Fruit fly (Drosophila melanogaster): ENCODE results near the gene CG32201.

The CG32201 gene

dm6 chr3L:18622422-18622739, 13.0 kb downstream of the CG32201 start, which contains the start of gene bora:
Gene bora, plus strand, starts transcription at chr3L:18622692.
- TF ChIP-seq usp (GFP tag; optimal IDR thresholded peaks at IDR 0.05), result no peak
- TF ChIP-seq pan (optimal IDR thresholded peaks at IDR 0.05), result no peak
- no peak for TF ChIP-seq Dll (optimal IDR thresholded peaks at IDR 0.05)
- no peak for TF ChIP-seq CG8478 (optimal IDR thresholded peaks at IDR 0.05)

dm6 chr3L:18625786-18626185, 16.4 kb downstream of the CG32201 start, which contains the start of gene MYPT-75D:
Gene MYPT-75D, plus strand, starts transcription at chr3L:18625959.
- TF ChIP-seq CG8478 (optimal IDR thresholded peaks at IDR 0.05) (no peak), EcR (GFP tag; optimal IDR thresholded peaks at IDR 0.05) (no peak), pan (optimal IDR thresholded peaks at IDR 0.05) (no peak), Dll (optimal IDR thresholded peaks at IDR 0.05) (no peak), usp (GFP tag; optimal IDR thresholded peaks at IDR 0.05) (no peak), psq (optimal IDR thresholded peaks at IDR 0.05) (no peak)

- no peak for TF ChIP-seq usp (GFP tag; optimal IDR thresholded peaks at IDR 0.05)
- no peak for TF ChIP-seq CG8478 (optimal IDR thresholded peaks at IDR 0.05)
- no peak for TF ChIP-seq EcR (GFP tag; optimal IDR thresholded peaks at IDR 0.05)
- TF ChIP-seq psq (optimal IDR thresholded peaks at IDR 0.05), result no peak
- no peak for TF ChIP-seq Dll (optimal IDR thresholded peaks at IDR 0.05)
- no peak for TF ChIP-seq pan (optimal IDR thresholded peaks at IDR 0.05)
Measured at dm6 chr3L:18626451-18627079, 17.1 kb downstream of the CG32201 start.

dm6 chr3L:18627657-18628455, 18.4 kb downstream of the CG32201 start:
- TF ChIP-seq Dll (optimal IDR thresholded peaks at IDR 0.05), result no peak
- TF ChIP-seq pan (optimal IDR thresholded peaks at IDR 0.05), result no peak
- no peak for TF ChIP-seq EcR (GFP tag; optimal IDR thresholded peaks at IDR 0.05)
- TF ChIP-seq usp (GFP tag; optimal IDR thresholded peaks at IDR 0.05), result no peak
- no peak for TF ChIP-seq psq (optimal IDR thresholded peaks at IDR 0.05)
- no peak for TF ChIP-seq CG8478 (optimal IDR thresholded peaks at IDR 0.05)

dm6 chr3L:18628458-18628857, 19.0 kb downstream of the CG32201 start:
- TF ChIP-seq EcR (GFP tag; optimal IDR thresholded peaks at IDR 0.05), result no peak
- no peak for TF ChIP-seq psq (optimal IDR thresholded peaks at IDR 0.05)
- no peak for TF ChIP-seq usp (GFP tag; optimal IDR thresholded peaks at IDR 0.05)
- no peak for TF ChIP-seq Dll (optimal IDR thresholded peaks at IDR 0.05)
- TF ChIP-seq pan (optimal IDR thresholded peaks at IDR 0.05), result no peak
- no peak for TF ChIP-seq CG8478 (optimal IDR thresholded peaks at IDR 0.05)

- TF ChIP-seq EcR (GFP tag; optimal IDR thresholded peaks at IDR 0.05) (no peak), usp (GFP tag; optimal IDR thresholded peaks at IDR 0.05) (no peak), psq (optimal IDR thresholded peaks at IDR 0.05) (no peak), Dll (optimal IDR thresholded peaks at IDR 0.05) (no peak), CG8478 (optimal IDR thresholded peaks at IDR 0.05) (no peak), pan (optimal IDR thresholded peaks at IDR 0.05) (no peak)
Measured at dm6 chr3L:18629874-18630273, 20.5 kb downstream of the CG32201 start.

- TF ChIP-seq pan (optimal IDR thresholded peaks at IDR 0.05) (no peak), EcR (GFP tag; optimal IDR thresholded peaks at IDR 0.05) (no peak), usp (GFP tag; optimal IDR thresholded peaks at IDR 0.05) (no peak), CG8478 (optimal IDR thresholded peaks at IDR 0.05) (no peak), Dll (optimal IDR thresholded peaks at IDR 0.05) (no peak), psq (optimal IDR thresholded peaks at IDR 0.05) (no peak)
Measured at dm6 chr3L:18632187-18632635, 22.8 kb downstream of the CG32201 start.

dm6 chr3L:18633084-18633483, 23.7 kb downstream of the CG32201 start:
- TF ChIP-seq pan (optimal IDR thresholded peaks at IDR 0.05), result no peak
- no peak for TF ChIP-seq usp (GFP tag; optimal IDR thresholded peaks at IDR 0.05)
- TF ChIP-seq Dll (optimal IDR thresholded peaks at IDR 0.05), result no peak
- no peak for TF ChIP-seq psq (optimal IDR thresholded peaks at IDR 0.05)
- no peak for TF ChIP-seq CG8478 (optimal IDR thresholded peaks at IDR 0.05)
- no peak for TF ChIP-seq EcR (GFP tag; optimal IDR thresholded peaks at IDR 0.05)

dm6 chr3L:18634792-18635471, 25.5 kb downstream of the CG32201 start:
- peak; percentile 32 for TF ChIP-seq pan (optimal IDR thresholded peaks at IDR 0.05)
- TF ChIP-seq CG8478 (optimal IDR thresholded peaks at IDR 0.05), result no peak

- TF ChIP-seq Dll (optimal IDR thresholded peaks at IDR 0.05), result no peak
- TF ChIP-seq psq (optimal IDR thresholded peaks at IDR 0.05), result no peak
- no peak for TF ChIP-seq pan (optimal IDR thresholded peaks at IDR 0.05)
- TF ChIP-seq usp (GFP tag; optimal IDR thresholded peaks at IDR 0.05), result no peak
- no peak for TF ChIP-seq EcR (GFP tag; optimal IDR thresholded peaks at IDR 0.05)
- no peak for TF ChIP-seq CG8478 (optimal IDR thresholded peaks at IDR 0.05)
Measured at dm6 chr3L:18636782-18637181, 27.4 kb downstream of the CG32201 start.

- TF ChIP-seq EcR (GFP tag; optimal IDR thresholded peaks at IDR 0.05), result no peak
- TF ChIP-seq Dll (optimal IDR thresholded peaks at IDR 0.05), result no peak
- no peak for TF ChIP-seq psq (optimal IDR thresholded peaks at IDR 0.05)
- TF ChIP-seq pan (optimal IDR thresholded peaks at IDR 0.05), result no peak
Measured at dm6 chr3L:18637348-18637747, 27.9 kb downstream of the CG32201 start.

- TF ChIP-seq Dll (optimal IDR thresholded peaks at IDR 0.05) (no peak), EcR (GFP tag; optimal IDR thresholded peaks at IDR 0.05) (no peak), psq (optimal IDR thresholded peaks at IDR 0.05) (no peak), usp (GFP tag; optimal IDR thresholded peaks at IDR 0.05) (no peak), CG8478 (optimal IDR thresholded peaks at IDR 0.05) (no peak), pan (optimal IDR thresholded peaks at IDR 0.05) (no peak)
Measured at dm6 chr3L:18638043-18638442, 28.6 kb downstream of the CG32201 start.

Measured in whole organism.